Fruit fly (Drosophila melanogaster): Measurements from ENCODE around the gene koko.

koko gene

DNA sequence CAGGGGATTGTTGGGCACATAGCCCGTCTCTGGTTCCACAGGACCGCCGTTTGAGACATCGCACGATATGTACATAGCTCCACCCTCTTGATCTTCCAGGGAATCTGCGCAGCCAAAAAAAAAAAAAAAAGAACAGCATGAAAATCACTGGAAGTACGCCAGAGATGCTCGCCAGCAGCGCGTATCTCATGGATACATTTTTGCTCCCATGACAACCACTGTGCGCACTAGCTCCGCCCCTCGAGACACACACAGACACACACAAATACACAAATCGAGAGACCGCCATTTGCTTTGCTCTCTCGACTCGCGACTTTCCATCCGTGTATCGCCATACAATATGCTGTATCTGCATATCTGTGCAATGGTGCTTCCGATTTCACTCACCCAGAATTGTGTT is 31.5 kb upstream of the koko start (continued):
- TF ChIP-seq eyg (GFP tag; optimal IDR thresholded peaks at IDR 0.05) (no peak), tx (GFP tag; optimal IDR thresholded peaks at IDR 0.05) (no peak), row (GFP tag; IDR thresholded peaks at IDR 0.05) (peak; percentile 72), Rfx (GFP tag; IDR thresholded peaks at IDR 0.05) (peak; percentile 62; the same call in 1 of the 2 replicates), Optix (GFP tag; IDR thresholded peaks at IDR 0.05) (0 out of 3 replicates have a peak, but pooled peaks have one; percentile 23), emc (GFP tag; optimal IDR thresholded peaks at IDR 0.05) (no peak), Hey (tag; optimal IDR thresholded peaks at IDR 0.05) (no peak), CG10147 (GFP tag; optimal IDR thresholded peaks at IDR 0.05) (no peak), CG10209 (GFP tag; optimal IDR thresholded peaks at IDR 0.05) (no peak), Ets65A (GFP tag) (peak; percentile 95), CG9437 (GFP tag; optimal IDR thresholded peaks at IDR 0.05) (no peak), CG3838 (GFP tag; optimal IDR thresholded peaks at IDR 0.05) (no peak), CG11560 (tag; IDR thresholded peaks at IDR 0.05) (no peak), CG2678 (tag; optimal IDR thresholded peaks at IDR 0.05) (no peak), pros (GFP tag; optimal IDR thresholded peaks at IDR 0.05) (no peak), chn (GFP tag; optimal IDR thresholded peaks at IDR 0.05) (no peak), CG7357 (GFP tag; IDR thresholded peaks at IDR 0.05) (no peak), wek (GFP tag; optimal IDR thresholded peaks at IDR 0.05) (no peak), ATbp (GFP tag; optimal IDR thresholded peaks at IDR 0.05) (no peak), CG9876 (GFP tag; optimal IDR thresholded peaks at IDR 0.05) (no peak), chinmo (GFP tag; IDR thresholded peaks at IDR 0.05; ENCODE audit: partially characterized antibody) (no peak), ewg (GFP tag; optimal IDR thresholded peaks at IDR 0.05) (peak; percentile 7), CG6175 (GFP tag; IDR thresholded peaks at IDR 0.05) (no peak), Gug (GFP tag; IDR thresholded peaks at IDR 0.05) (no peak), CG2120 (GFP tag; optimal IDR thresholded peaks at IDR 0.05) (no peak), Oaz (GFP tag; IDR thresholded peaks at IDR 0.05) (no peak), Trl (optimal IDR thresholded peaks at IDR 0.05) (peak in 1 of 2 experiments; percentile 26), Trl (GFP tag; optimal IDR thresholded peaks at IDR 0.05) (no peak), bbx (GFP tag; IDR thresholded peaks at IDR 0.05; ENCODE audit: partially characterized antibody) (no peak), CG32772 (GFP tag; IDR thresholded peaks at IDR 0.05) (peak; percentile 45; the same call in 1 of the 2 replicates), slbo (GFP tag; IDR thresholded peaks at IDR 0.05) (peak; percentile 34; the same call in 1 of the 2 replicates), pita (GFP tag; optimal IDR thresholded peaks at IDR 0.05) (no peak), CG18262 (tag; optimal IDR thresholded peaks at IDR 0.05) (no peak), lab (GFP tag; optimal IDR thresholded peaks at IDR 0.05) (no peak), ttk (GFP tag; IDR thresholded peaks at IDR 0.05) (0 out of 2 replicates have a peak, but pooled peaks have one; percentile 41), crc (GFP tag; optimal IDR thresholded peaks at IDR 0.05) (no peak), tap (tag; optimal IDR thresholded peaks at IDR 0.05) (no peak), gcm2 (GFP tag; optimal IDR thresholded peaks at IDR 0.05) (no peak), CG9932 (GFP tag; IDR thresholded peaks at IDR 0.05) (peak; percentile 46), Atf6 (GFP tag; IDR thresholded peaks at IDR 0.05) (no peak), E2f2 (GFP tag; IDR thresholded peaks at IDR 0.05) (no peak), jing (GFP tag; optimal IDR thresholded peaks at IDR 0.05) (no peak), CG2199 (GFP tag; IDR thresholded peaks at IDR 0.05) (peak; percentile 81; the same call in 1 of the 3 replicates), ase (GFP tag; IDR thresholded peaks at IDR 0.05) (peak; percentile 49; the same call in 1 of the 3 replicates), CG18011 (GFP tag; optimal IDR thresholded peaks at IDR 0.05) (no peak), CG5953 (GFP tag; IDR thresholded peaks at IDR 0.05) (no peak), ci (GFP tag; IDR thresholded peaks at IDR 0.05) (peak; percentile 44; the same call in 1 of the 3 replicates), Sry-β (GFP tag; optimal IDR thresholded peaks at IDR 0.05) (no peak), CG18764 (GFP tag; optimal IDR thresholded peaks at IDR 0.05) (no peak), CG18599 (GFP tag; optimal IDR thresholded peaks at IDR 0.05) (no peak), Doc3 (GFP tag; IDR thresholded peaks at IDR 0.05; ENCODE audit: partially characterized antibody) (no peak), abd-A (tag; optimal IDR thresholded peaks at IDR 0.05) (no peak)
